Fruit fly (Drosophila melanogaster) whole organism, embryonic: ENCODE data around the gene Pstk.

Experiments
- Aef1 ChIP-seq: fragments of 200-800 bp; sonication (Bioruptor generic); IDR thresholded peaks from 3 replicates; pipeline ENCODE4 v1.3.6; 2022; ENCODE audit warnings: missing biosample characterization, missing genetic modification characterization
- Asciz ChIP-seq: fragments of 200-800 bp; sonication (Bioruptor generic); optimal IDR thresholded peaks from 2 replicates; lab custom pipeline; 2017; ENCODE audit warnings: missing biosample characterization, mild to moderate bottlenecking, missing genetic modification characterization, missing genetic modification reagents
- CG10654 ChIP-seq: fragments of 200-800 bp; sonication (Bioruptor generic); optimal IDR thresholded peaks from 2 replicates; lab custom pipeline; 2016; ENCODE audit warnings: missing biosample characterization, missing genetic modification characterization
- CG11093 ChIP-seq: fragments of 200-800 bp; sonication (Bioruptor generic); IDR thresholded peaks from 3 replicates; pipeline ENCODE4 v1.3.6; 2022; ENCODE audit warnings: missing biosample characterization, missing genetic modification characterization
- CG11247 ChIP-seq: fragments of 200-800 bp; sonication (Bioruptor generic); IDR thresholded peaks from 2 replicates; pipeline ENCODE4 v1.3.6; 2022; ENCODE audit warnings: missing biosample characterization, missing genetic modification characterization
- CG11723 ChIP-seq: fragments of 200-800 bp; sonication (Bioruptor generic); optimal IDR thresholded peaks from 2 replicates; lab custom pipeline; 2017; ENCODE audit warnings: missing biosample characterization, mild to moderate bottlenecking, missing genetic modification characterization
- CG12155 ChIP-seq: fragments of 200-800 bp; sonication (Bioruptor generic); optimal IDR thresholded peaks from 3 replicates; lab custom pipeline; 2016; ENCODE audit warnings: missing biosample characterization, missing genetic modification characterization
- CG13894 ChIP-seq: fragments of 200-800 bp; sonication (Bioruptor generic); optimal IDR thresholded peaks from 3 replicates; lab custom pipeline; 2018; ENCODE audit warnings: missing biosample characterization, mild to moderate bottlenecking, missing genetic modification characterization, moderate library complexity
- CG1603 ChIP-seq: fragments of 200-800 bp; sonication (Bioruptor generic); optimal IDR thresholded peaks from 2 replicates; lab custom pipeline; 2019; ENCODE audit warnings: missing biosample characterization, mild to moderate bottlenecking, missing genetic modification characterization, moderate library complexity
- CG1647 ChIP-seq: fragments of 200-800 bp; sonication (Bioruptor generic); optimal IDR thresholded peaks from 3 replicates; lab custom pipeline; 2016; ENCODE audit warnings: missing biosample characterization, missing genetic modification characterization
- CG17186 ChIP-seq: fragments of 200-800 bp; sonication (Bioruptor generic); optimal IDR thresholded peaks from 3 replicates; lab custom pipeline; 2017; ENCODE audit warnings: missing biosample characterization, missing genetic modification reagents, missing genetic modification characterization
- CG17385 ChIP-seq: fragments of 200-800 bp; sonication (Bioruptor generic); optimal IDR thresholded peaks from 3 replicates; lab custom pipeline; 2018; ENCODE audit warnings: missing biosample characterization, mild to moderate bottlenecking, missing genetic modification characterization
- CG18011 ChIP-seq: fragments of 200-800 bp; sonication (Bioruptor generic); optimal IDR thresholded peaks from 2 replicates; lab custom pipeline; 2017; ENCODE audit warnings: missing biosample characterization, missing genetic modification characterization, mild to moderate bottlenecking, moderate library complexity, missing genotype
- CG2116 ChIP-seq: fragments of 200-800 bp; sonication (Bioruptor generic); optimal IDR thresholded peaks from 3 replicates; lab custom pipeline; 2018; ENCODE audit warnings: missing biosample characterization, mild to moderate bottlenecking, missing genetic modification characterization
- CG2202 ChIP-seq: fragments of 200-800 bp; sonication (Bioruptor generic); optimal IDR thresholded peaks from 2 replicates; lab custom pipeline; 2018; ENCODE audit warnings: missing biosample characterization, mild to moderate bottlenecking, missing genetic modification characterization
- CG31441 ChIP-seq: fragments of 200-800 bp; sonication (Bioruptor generic); IDR thresholded peaks from 2 replicates; pipeline ENCODE4 v1.3.6; 2022; ENCODE audit warnings: missing biosample characterization, missing genetic modification characterization
- CG9609 ChIP-seq: fragments of 200-800 bp; sonication (Bioruptor generic); optimal IDR thresholded peaks from 3 replicates; lab custom pipeline; 2016; ENCODE audit warnings: missing biosample characterization, missing genetic modification characterization
- CG9817 ChIP-seq: fragments of 200-800 bp; sonication (Bioruptor generic); optimal IDR thresholded peaks from 2 replicates; lab custom pipeline; 2018; ENCODE audit warnings: missing biosample characterization, mild to moderate bottlenecking, missing genetic modification characterization, moderate library complexity
- CHES-1-like ChIP-seq: fragments of 200-800 bp; sonication (Bioruptor generic); optimal IDR thresholded peaks from 2 replicates; lab custom pipeline; 2016; ENCODE audit warnings: missing biosample characterization, missing genetic modification characterization
- CkIIα-i1 ChIP-seq: fragments of 200-800 bp; sonication (Bioruptor generic); IDR thresholded peaks from 2 replicates; pipeline ENCODE4 v1.3.6; 2022; ENCODE audit warnings: missing biosample characterization, missing genetic modification characterization
- GATAe ChIP-seq: fragments of 200-800 bp; sonication (Bioruptor generic); conservative IDR thresholded peaks from 2 replicates; pipeline ENCODE4 v1.3.6; 2022; ENCODE audit warnings: missing biosample characterization, missing genetic modification characterization
- HmgD ChIP-seq: fragments of 200-800 bp; sonication (Bioruptor generic); optimal IDR thresholded peaks from 3 replicates; lab custom pipeline; 2016; ENCODE audit warnings: missing biosample characterization, missing genetic modification characterization
- Hmr ChIP-seq: fragments of 200-800 bp; sonication (Bioruptor generic); optimal IDR thresholded peaks from 3 replicates; lab custom pipeline; 2017; ENCODE audit warnings: mild to moderate bottlenecking, missing biosample characterization, missing genetic modification reagents, missing genetic modification characterization
- Kr ChIP-seq: fragments of 200-800 bp; sonication (Bioruptor generic); optimal IDR thresholded peaks from 2 replicates; lab custom pipeline; 2017; ENCODE audit warnings: missing biosample characterization, mild to moderate bottlenecking, missing genetic modification characterization
- MBD-R2 ChIP-seq: fragments of 200-800 bp; sonication (Bioruptor generic); IDR thresholded peaks from 2 replicates; pipeline ENCODE4 v1.3.6; 2022; ENCODE audit warnings: missing biosample characterization, missing genetic modification characterization
- Mes4 ChIP-seq: fragments of 200-800 bp; sonication (Bioruptor generic); optimal IDR thresholded peaks from 2 replicates; lab custom pipeline; 2016; ENCODE audit warnings: missing biosample characterization, missing genetic modification characterization
- NC2β ChIP-seq: fragments of 200-800 bp; sonication (Bioruptor generic); optimal IDR thresholded peaks from 2 replicates; lab custom pipeline; 2016; ENCODE audit warnings: missing biosample characterization, missing genetic modification characterization
- Nf-YB ChIP-seq: fragments of 200-800 bp; sonication (Bioruptor generic); optimal IDR thresholded peaks from 3 replicates; lab custom pipeline; 2019; ENCODE audit warnings: missing biosample characterization, mild to moderate bottlenecking, missing genetic modification characterization, moderate library complexity
- Ravus ChIP-seq: fragments of 200-800 bp; sonication (Bioruptor generic); IDR thresholded peaks from 2 replicates; pipeline ENCODE4 v1.3.6; 2022; ENCODE audit warnings: missing biosample characterization, missing genetic modification characterization
- Trl ChIP-seq, 3 experiments: fragments of >200 bp in 2 of 3; fragments of 200-800 bp in 1 of 3; sonication (Bioruptor generic) in 1 of 3; optimal IDR thresholded peaks; 2 replicates in 1 of 3; 3 replicates in 2 of 3; lab custom pipeline; 2016 to 2017; ENCODE audit warnings: missing biosample characterization in 1 of 3, missing genetic modification characterization in 1 of 3
- ac ChIP-seq: fragments of 200-800 bp; sonication (Bioruptor generic); optimal IDR thresholded peaks from 3 replicates; lab custom pipeline; 2017; ENCODE audit warnings: missing biosample characterization, mild to moderate bottlenecking, missing genetic modification characterization
- ash1 ChIP-seq: fragments of 200-800 bp; sonication (Bioruptor generic); optimal IDR thresholded peaks from 2 replicates; lab custom pipeline; 2018; ENCODE audit warnings: missing biosample characterization, mild to moderate bottlenecking, missing genetic modification characterization
- br ChIP-seq: fragments of >200 bp; optimal IDR thresholded peaks from 2 replicates; lab custom pipeline; 2017
- chif ChIP-seq, 2 experiments: fragments of 200-800 bp; sonication (Bioruptor generic); optimal IDR thresholded peaks; 3 replicates each; lab custom pipeline; 2016; ENCODE audit warnings: missing biosample characterization in 2 of 2, missing genetic modification characterization in 2 of 2
- crol ChIP-seq: fragments of 200-800 bp; sonication (Bioruptor generic); IDR thresholded peaks from 2 replicates; pipeline ENCODE4 v1.3.6; 2022; ENCODE audit warnings: missing biosample characterization, missing genetic modification characterization
- crp ChIP-seq, 2 experiments: fragments of 200-800 bp; sonication (Bioruptor generic); optimal IDR thresholded peaks; 2 replicates in 1 of 2; 3 replicates in 1 of 2; lab custom pipeline; 2017; ENCODE audit warnings: missing biosample characterization in 2 of 2, missing genetic modification characterization in 2 of 2, mild to moderate bottlenecking in 1 of 2, moderate library complexity in 1 of 2
- da ChIP-seq: fragments of 200-800 bp; sonication (Bioruptor generic); optimal IDR thresholded peaks from 2 replicates; lab custom pipeline; 2016; ENCODE audit warnings: missing biosample characterization, missing genetic modification characterization
- dm ChIP-seq: fragments of 200-800 bp; sonication (Bioruptor generic); optimal IDR thresholded peaks from 3 replicates; lab custom pipeline; 2016; ENCODE audit warnings: missing biosample characterization, missing genetic modification characterization
- dmrt11E ChIP-seq: fragments of 200-800 bp; sonication (Bioruptor generic); optimal IDR thresholded peaks from 3 replicates; lab custom pipeline; 2018; ENCODE audit warnings: missing biosample characterization, mild to moderate bottlenecking, missing genetic modification characterization, moderate library complexity
- eve ChIP-seq, 2 experiments: fragments of >200 bp; optimal IDR thresholded peaks; 2 replicates each; lab custom pipeline; 2017; ENCODE audit warnings: missing biosample characterization in 2 of 2, missing genetic modification characterization in 2 of 2
- inv ChIP-seq: fragments of 200-800 bp; sonication (Bioruptor generic); IDR thresholded peaks from 2 replicates; pipeline ENCODE4 v1.3.6; 2022; ENCODE audit warnings: missing biosample characterization, missing genetic modification characterization; ENCODE audit not compliant: partially characterized antibody
- maf-S ChIP-seq: fragments of 200-800 bp; sonication (Bioruptor generic); optimal IDR thresholded peaks from 2 replicates; lab custom pipeline; 2016; ENCODE audit warnings: missing biosample characterization, missing genetic modification characterization
- pan ChIP-seq, 4 experiments: fragments of >200 bp in 3 of 4; fragments of 200-800 bp in 1 of 4; sonication (Bioruptor generic) in 1 of 4; optimal IDR thresholded peaks in 3 of 4; IDR thresholded peaks in 1 of 4; 2 replicates each; pipeline versions ENCODE4 v1.3.6 to Lab custom; 2017 to 2022; ENCODE audit warnings: missing biosample characterization in 2 of 4, missing genetic modification characterization in 2 of 4, mixed read lengths in 1 of 4
- pzg ChIP-seq: fragments of 200-800 bp; sonication (Bioruptor generic); optimal IDR thresholded peaks from 3 replicates; lab custom pipeline; 2018; ENCODE audit warnings: missing biosample characterization, mild to moderate bottlenecking, missing genetic modification characterization, moderate library complexity
- ranshi ChIP-seq: fragments of 200-800 bp; sonication (Bioruptor generic); IDR thresholded peaks from 2 replicates; pipeline ENCODE4 v1.3.6; 2022; ENCODE audit warnings: missing biosample characterization, missing genetic modification characterization
- seq ChIP-seq: fragments of 200-800 bp; sonication (Bioruptor generic); IDR thresholded peaks from 2 replicates; pipeline ENCODE4 v1.3.6; 2022; ENCODE audit warnings: missing biosample characterization, missing genetic modification characterization
- stc ChIP-seq: fragments of 200-800 bp; sonication (Bioruptor generic); IDR thresholded peaks from 2 replicates; pipeline ENCODE4 v1.3.6; 2022; ENCODE audit warnings: missing biosample characterization, missing genetic modification characterization
- stwl ChIP-seq: fragments of 200-800 bp; sonication (Bioruptor generic); optimal IDR thresholded peaks from 3 replicates; lab custom pipeline; 2018; ENCODE audit warnings: missing biosample characterization, mild to moderate bottlenecking, missing genetic modification characterization, moderate library complexity
- zen2 ChIP-seq: fragments of 200-800 bp; sonication (Bioruptor generic); IDR thresholded peaks from 3 replicates; pipeline ENCODE4 v1.3.6; 2022; ENCODE audit warnings: missing biosample characterization, missing genetic modification characterization; ENCODE audit not compliant: partially characterized antibody

Gene Pstk

dm6 chrX:19642819-19643504, 24.6 kb upstream of the Pstk start, which contains the start of the genes CG12237 and Sec61gamma (continued):
- TF ChIP-seq inv: no peak
- TF ChIP-seq NC2β (GFP tag; lab: Kevin White, UChicago): peak; percentile 53
- peak; percentile 29 for TF ChIP-seq CG9817 (tag; lab: Kevin White, UChicago)
- TF ChIP-seq CG18011 (GFP tag; lab: Kevin White, UChicago): peak; percentile 96
- TF ChIP-seq CG11723 (GFP tag; lab: Kevin White, UChicago): no peak
- peak; percentile 61 for TF ChIP-seq CG13894 (tag; lab: Kevin White, UChicago)
- no peak for TF ChIP-seq da (GFP tag; lab: Kevin White, UChicago)
- TF ChIP-seq Trl (optimal IDR thresholded peaks at IDR 0.05; lab: Kevin White, UChicago): no peak
- TF ChIP-seq Trl (GFP tag; optimal IDR thresholded peaks at IDR 0.05; lab: Kevin White, UChicago): peak; percentile 18
- no peak for TF ChIP-seq ac (GFP tag; lab: Kevin White, UChicago)
- TF ChIP-seq CG12155 (GFP tag; lab: Kevin White, UChicago): no peak
- peak; percentile 11 for TF ChIP-seq maf-S
- TF ChIP-seq GATAe (GFP tag; lab: Robert Waterston, UW): no peak
- peak; percentile 45 for TF ChIP-seq stwl (tag; lab: Kevin White, UChicago)
- TF ChIP-seq eve (GFP tag; optimal IDR thresholded peaks at IDR 0.05; lab: Kevin White, UChicago): no peak
- no peak for TF ChIP-seq Hmr (GFP tag; lab: Kevin White, UChicago)
- TF ChIP-seq stc (GFP tag; lab: Robert Waterston, UW): 0 out of 2 replicates have a peak, but pooled peaks have one; percentile 5
- TF ChIP-seq CG9609 (GFP tag; lab: Kevin White, UChicago): peak; percentile 24
- no peak for TF ChIP-seq CG11093 (GFP tag; lab: Robert Waterston, UW)
- TF ChIP-seq Nf-YB (GFP tag; lab: Kevin White, UChicago): peak; percentile 16
- TF ChIP-seq CHES-1-like: peak; percentile 43
- TF ChIP-seq Asciz: no peak
- TF ChIP-seq CG17385: peak; percentile 9
- TF ChIP-seq seq (GFP tag; lab: Robert Waterston, UW): no peak
- peak; percentile 13 for TF ChIP-seq HmgD (GFP tag; lab: Kevin White, UChicago)
- peak; percentile 85 for TF ChIP-seq MBD-R2 (GFP tag; lab: Robert Waterston, UW)
- TF ChIP-seq CkIIα-i1 (GFP tag; lab: Robert Waterston, UW): no peak
- TF ChIP-seq ash1 (GFP tag; lab: Kevin White, UChicago): no peak
- TF ChIP-seq zen2: no peak
- peak; percentile 6 for TF ChIP-seq dmrt11E (tag; lab: Kevin White, UChicago)
- TF ChIP-seq CG2116 (GFP tag; lab: Kevin White, UChicago): peak; percentile 43
- TF ChIP-seq Kr (GFP tag; lab: Kevin White, UChicago): no peak
- no peak for TF ChIP-seq Aef1 (GFP tag; lab: Robert Waterston, UW)
- peak; percentile 59 for TF ChIP-seq CG1603
- no peak for TF ChIP-seq ranshi (GFP tag; lab: Robert Waterston, UW)
- peak; percentile 84 for TF ChIP-seq pzg
- TF ChIP-seq Mes4 (GFP tag; lab: Kevin White, UChicago): peak; percentile 26
- TF ChIP-seq dm (GFP tag; lab: Kevin White, UChicago): peak; percentile 53
- no peak for TF ChIP-seq Ravus (GFP tag; lab: Robert Waterston, UW)
- no peak for TF ChIP-seq br
- no peak for TF ChIP-seq crol
- peak; percentile 3 for TF ChIP-seq CG10654 (GFP tag; lab: Kevin White, UChicago)
- TF ChIP-seq CG2202 (tag; lab: Kevin White, UChicago): no peak
- no peak for TF ChIP-seq pan (optimal IDR thresholded peaks at IDR 0.05; lab: Kevin White, UChicago)
- no peak for TF ChIP-seq pan (GFP tag; optimal IDR thresholded peaks at IDR 0.05 in 1 of 2, IDR thresholded peaks at IDR 0.05 in 1 of 2)
- TF ChIP-seq crp (GFP tag; optimal IDR thresholded peaks at IDR 0.05; lab: Kevin White, UChicago): peak in 1 of 2 experiments; percentile 36
- peak in 1 of 2 experiments; percentile 11 for TF ChIP-seq chif (GFP tag; optimal IDR thresholded peaks at IDR 0.05; lab: Kevin White, UChicago)
- TF ChIP-seq CG31441 (GFP tag; lab: Robert Waterston, UW): 0 out of 2 replicates have a peak, but pooled peaks have one; percentile 32
- peak; percentile 29 for TF ChIP-seq CG17186
- peak; percentile 46 for TF ChIP-seq CG11247 (GFP tag; lab: Robert Waterston, UW)
- TF ChIP-seq CG1647 (GFP tag; lab: Kevin White, UChicago): peak; percentile 14
